Worm (Caenorhabditis elegans): Measurements from ENCODE around the gene K08F4.12.

DNA sequence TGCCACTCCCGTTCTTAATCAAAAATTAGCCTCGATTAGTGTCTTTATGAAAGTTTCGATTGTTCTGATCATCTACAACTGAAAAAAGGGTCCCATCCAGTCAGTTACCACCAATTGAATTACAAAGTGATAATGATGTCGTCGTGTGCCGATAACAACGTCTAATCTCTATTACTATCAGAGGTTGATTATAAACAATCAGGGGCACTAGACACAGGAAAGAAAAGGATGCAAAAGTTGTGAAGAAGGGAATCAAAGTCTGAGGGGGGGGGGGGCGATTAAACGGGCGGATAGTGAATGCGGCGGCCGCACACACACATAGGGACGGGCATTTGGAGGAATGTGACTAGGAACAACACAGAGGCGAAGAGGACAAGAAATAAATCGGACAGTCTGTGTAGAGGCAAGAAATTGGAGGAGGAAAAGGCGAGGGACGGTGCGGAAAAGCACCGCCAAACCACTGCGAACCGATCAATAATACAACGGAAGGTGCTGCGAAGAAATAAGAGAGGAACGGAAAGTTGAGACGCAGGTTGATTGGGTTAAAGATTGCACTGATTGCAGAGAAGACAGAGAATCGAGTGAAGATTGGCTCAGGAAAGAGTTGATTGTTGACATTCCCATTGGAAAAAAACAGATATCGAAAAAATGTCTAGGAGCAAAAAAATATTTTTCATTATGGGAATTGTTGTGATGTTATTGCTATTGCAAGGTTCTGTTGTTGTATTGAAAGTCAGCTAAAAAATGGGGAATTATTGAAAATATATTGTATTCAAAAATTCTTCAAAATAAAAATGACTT lies 37.2 kb downstream of the K08F4.12 start:
- TF ChIP-seq T07F8.4 (tag; optimal IDR thresholded peaks at IDR 0.05): no peak
- TF ChIP-seq Y67H2A.10 (GFP tag; conservative IDR thresholded peaks at IDR 0.05): no peak
- TF ChIP-seq dpl-1 (GFP tag; optimal IDR thresholded peaks at IDR 0.05): no peak
- peak; percentile 20; the same call in 1 of the 2 replicates for TF ChIP-seq cebp-1 (GFP tag; IDR thresholded peaks at IDR 0.05)
- peak; percentile 33 for TF ChIP-seq cebp-1 (tag; optimal IDR thresholded peaks at IDR 0.05)
- TF ChIP-seq let-526 (GFP tag; IDR thresholded peaks at IDR 0.05): no peak
- TF ChIP-seq madf-8 (GFP tag; conservative IDR thresholded peaks at IDR 0.05): no peak
- TF ChIP-seq gei-17 (GFP tag; optimal IDR thresholded peaks at IDR 0.05): no peak
- no peak for TF ChIP-seq nfya-2 (GFP tag; IDR thresholded peaks at IDR 0.05)
- TF ChIP-seq unc-130 (GFP tag; optimal IDR thresholded peaks at IDR 0.05): no peak
- TF ChIP-seq unc-62 (GFP tag; optimal IDR thresholded peaks at IDR 0.05): no peak
- TF ChIP-seq sptf-2 (GFP tag; optimal IDR thresholded peaks at IDR 0.05): no peak
- no peak for TF ChIP-seq ama-1 (optimal IDR thresholded peaks at IDR 0.05)
- TF ChIP-seq ama-1 (GFP tag; optimal IDR thresholded peaks at IDR 0.05): no peak
- TF ChIP-seq hmg-1.2 (GFP tag; IDR thresholded peaks at IDR 0.05): peak; percentile 10; the same call in 1 of the 2 replicates
- no peak for TF ChIP-seq somi-1 (GFP tag; optimal IDR thresholded peaks at IDR 0.05)
